Worm (Caenorhabditis elegans): ENCODE measurements around the gene T24D5.2.

T24D5.2 gene

DNA sequence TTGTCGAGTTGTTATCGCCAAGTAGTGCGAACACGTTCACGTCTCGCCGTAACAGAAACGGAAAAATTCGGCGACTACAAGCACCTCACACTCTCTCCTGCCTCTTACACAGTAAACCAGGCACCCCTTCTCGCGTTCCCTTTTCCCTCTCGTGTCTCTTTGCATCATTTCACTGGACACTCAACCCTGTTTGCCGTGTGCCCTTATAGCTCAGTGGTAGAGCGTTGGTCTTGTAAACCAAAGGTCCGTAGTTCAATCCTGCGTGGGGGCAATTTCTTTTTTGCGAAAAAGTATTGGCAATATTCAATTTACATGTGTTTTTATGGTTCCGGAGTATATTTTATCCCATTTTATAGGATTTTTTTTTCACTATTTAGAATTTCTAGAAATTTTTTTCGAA lies 22.7 kb downstream of the T24D5.2 start (continued):
- TF ChIP-seq aha-1 (tag) (peak; percentile 83), jun-1 (tag; optimal IDR thresholded peaks at IDR 0.05) (no peak), spr-3 (GFP tag; optimal IDR thresholded peaks at IDR 0.05) (no peak), ceh-44 (GFP tag; IDR thresholded peaks at IDR 0.05) (0 out of 2 replicates have a peak, but pooled peaks have one; percentile 60), tag-97 (GFP tag; IDR thresholded peaks at IDR 0.05) (no peak), nhr-10 (tag; optimal IDR thresholded peaks at IDR 0.05) (no peak), mep-1 (tag; optimal IDR thresholded peaks at IDR 0.05) (peak; percentile 82), ces-1 (GFP tag; optimal IDR thresholded peaks at IDR 0.05) (no peak), daf-19 (GFP tag; conservative IDR thresholded peaks at IDR 0.05) (peak; percentile 93), nhr-41 (GFP tag; IDR thresholded peaks at IDR 0.05) (peak; percentile 85; the same call in 1 of the 2 replicates), T26A8.4 (GFP tag; IDR thresholded peaks at IDR 0.05) (no peak; the same call in 1 of the 2 replicates), mdl-1 (tag; optimal IDR thresholded peaks at IDR 0.05) (peak in 1 of 2 experiments; percentile 9), nhr-42 (GFP tag; IDR thresholded peaks at IDR 0.05) (peak; percentile 68; the same call in 1 of the 2 replicates), Y75B8A.6 (GFP tag; IDR thresholded peaks at IDR 0.05) (peak; percentile 90), ceh-20 (GFP tag; IDR thresholded peaks at IDR 0.05) (peak; percentile 86), egl-43 (GFP tag; IDR thresholded peaks at IDR 0.05) (no peak; the same call in 1 of the 2 replicates), snpc-4 (tag; optimal IDR thresholded peaks at IDR 0.05) (no peak), lim-7 (GFP tag; IDR thresholded peaks at IDR 0.05) (no peak; the same call in 1 of the 2 replicates), F10B5.3 (tag; optimal IDR thresholded peaks at IDR 0.05) (peak; percentile 75), Y48G9A.11 (GFP tag; IDR thresholded peaks at IDR 0.05) (no peak; the same call in 1 of the 2 replicates), gei-8 (GFP tag; optimal IDR thresholded peaks at IDR 0.05) (peak; percentile 78), T20F7.1 (GFP tag; optimal IDR thresholded peaks at IDR 0.05) (peak; percentile 59), nhr-11 (tag; optimal IDR thresholded peaks at IDR 0.05) (peak; percentile 7), snpc-1.2 (GFP tag; IDR thresholded peaks at IDR 0.05) (peak; percentile 95), sdz-12 (GFP tag; optimal IDR thresholded peaks at IDR 0.05) (peak; percentile 66), fkh-10 (GFP tag; optimal IDR thresholded peaks at IDR 0.05) (peak; percentile 14), F37D6.2 (tag; optimal IDR thresholded peaks at IDR 0.05) (peak; percentile 63), hmg-1.1 (GFP tag; IDR thresholded peaks at IDR 0.05) (peak; percentile 97), dmd-9 (GFP tag; IDR thresholded peaks at IDR 0.05) (peak; percentile 87), Y5F2A.4 (GFP tag; optimal IDR thresholded peaks at IDR 0.05) (peak; percentile 82), tra-1 (GFP tag; IDR thresholded peaks at IDR 0.05) (peak; percentile 95), lin-39 (tag; optimal IDR thresholded peaks at IDR 0.05) (no peak), ztf-7 (tag; optimal IDR thresholded peaks at IDR 0.05) (no peak), aly-2 (tag; optimal IDR thresholded peaks at IDR 0.05) (no peak), ceh-28 (tag; optimal IDR thresholded peaks at IDR 0.05) (no peak), zfp-3 (GFP tag; conservative IDR thresholded peaks at IDR 0.05) (no peak; the same call in 1 of the 2 replicates), dpl-1 (GFP tag; optimal IDR thresholded peaks at IDR 0.05) (no peak), nhr-111 (GFP tag; optimal IDR thresholded peaks at IDR 0.05) (peak; percentile 86), nhr-6 (tag; optimal IDR thresholded peaks at IDR 0.05) (no peak), cey-2 (tag; optimal IDR thresholded peaks at IDR 0.05; ENCODE audit: borderline replicate concordance, insufficient read depth) (peak; percentile 25), hlh-30 (tag; optimal IDR thresholded peaks at IDR 0.05; ENCODE audit: insufficient read depth) (peak; percentile 55), Y105C5A.15 (GFP tag; IDR thresholded peaks at IDR 0.05) (peak; percentile 98), zfp-2 (tag; optimal IDR thresholded peaks at IDR 0.05) (peak; percentile 50), duxl-1 (tag; optimal IDR thresholded peaks at IDR 0.05; ENCODE audit: poor library complexity) (peak; percentile 94), lin-38 (GFP tag; IDR thresholded peaks at IDR 0.05) (no peak; the same call in 1 of the 2 replicates), zip-11 (GFP tag; IDR thresholded peaks at IDR 0.05) (peak; percentile 76; the same call in 1 of the 2 replicates), skn-1 (tag; optimal IDR thresholded peaks at IDR 0.05) (no peak), daf-8 (GFP tag; IDR thresholded peaks at IDR 0.05) (no peak), nhr-28 (tag; optimal IDR thresholded peaks at IDR 0.05) (peak; percentile 48), hif-1 (tag; optimal IDR thresholded peaks at IDR 0.05) (peak in 1 of 2 experiments; percentile 60), R02D3.7 (tag; optimal IDR thresholded peaks at IDR 0.05) (no peak)

Data from whole organism, L4 larva.